Worm (Caenorhabditis elegans): ENCODE data around the gene lin-8.

lin-8 gene

ce11 chrII:3108101-3108500, 51.5 kb downstream of the lin-8 start:
- no peak for TF ChIP-seq unc-62 (GFP tag; optimal IDR thresholded peaks at IDR 0.05)

- TF ChIP-seq unc-62 (GFP tag; optimal IDR thresholded peaks at IDR 0.05): no peak
Observed at ce11 chrII:3109533-3109932, 52.9 kb downstream of the lin-8 start.

Measured in whole organism, dauer.